Worm (Caenorhabditis elegans) whole organism, midembryonic: ENCODE measurements around the gene npp-18.

Experiments
- T22C8.4 ChIP-seq: fragments of 200-800 bp; sonication (Bioruptor generic); IDR thresholded peaks from 2 replicates; pipeline ENCODE4 v1.3.6; 2022; ENCODE audit warnings: missing genetic modification characterization, missing compliant biosample characterization
- cog-1 ChIP-seq: sonication (generic microtip); optimal IDR thresholded peaks from 2 replicates; lab custom pipeline; 2016; ENCODE audit warnings: missing genetic modification characterization, missing compliant biosample characterization
- flt-1 ChIP-seq: fragments of 200-800 bp; sonication (Bioruptor generic); IDR thresholded peaks from 2 replicates; pipeline ENCODE4 v1.3.6; 2022; ENCODE audit warnings: missing genetic modification characterization, missing compliant biosample characterization
- klf-2 ChIP-seq: fragments of 200-800 bp; sonication (Bioruptor generic); conservative IDR thresholded peaks from 2 replicates; pipeline ENCODE4 v1.3.6; 2022; ENCODE audit warnings: missing genetic modification reagents, missing genetic modification characterization, missing compliant biosample characterization
- med-1 ChIP-seq: sonication (generic microtip); optimal IDR thresholded peaks from 2 replicates; lab custom pipeline; 2017; ENCODE audit warnings: missing genetic modification characterization, mild to moderate bottlenecking, missing compliant biosample characterization, antibody characterized with exemption, missing genetic modification reagents; ENCODE audit not compliant: insufficient read depth
- ref-1 ChIP-seq: fragments of 200-800 bp; sonication (Bioruptor generic); conservative IDR thresholded peaks from 2 replicates; pipeline ENCODE4 v1.3.6; 2022; ENCODE audit warnings: missing genetic modification reagents, missing genetic modification characterization, missing compliant biosample characterization
- tab-1 ChIP-seq: fragments of 200-800 bp; sonication (Bioruptor generic); IDR thresholded peaks from 2 replicates; pipeline ENCODE4 v1.3.6; 2022; ENCODE audit warnings: missing genetic modification characterization, missing compliant biosample characterization
- ztf-23 ChIP-seq: fragments of 200-800 bp; sonication (Bioruptor generic); IDR thresholded peaks from 2 replicates; pipeline ENCODE4 v1.3.6; 2022; ENCODE audit warnings: missing genetic modification reagents, missing genetic modification characterization, missing compliant biosample characterization
- ztf-29 ChIP-seq: fragments of 200-800 bp; sonication (Bioruptor generic); IDR thresholded peaks from 2 replicates; pipeline ENCODE4 v1.3.6; 2022; ENCODE audit warnings: missing genetic modification reagents, missing genetic modification characterization, missing compliant biosample characterization

npp-18 gene

DNA sequence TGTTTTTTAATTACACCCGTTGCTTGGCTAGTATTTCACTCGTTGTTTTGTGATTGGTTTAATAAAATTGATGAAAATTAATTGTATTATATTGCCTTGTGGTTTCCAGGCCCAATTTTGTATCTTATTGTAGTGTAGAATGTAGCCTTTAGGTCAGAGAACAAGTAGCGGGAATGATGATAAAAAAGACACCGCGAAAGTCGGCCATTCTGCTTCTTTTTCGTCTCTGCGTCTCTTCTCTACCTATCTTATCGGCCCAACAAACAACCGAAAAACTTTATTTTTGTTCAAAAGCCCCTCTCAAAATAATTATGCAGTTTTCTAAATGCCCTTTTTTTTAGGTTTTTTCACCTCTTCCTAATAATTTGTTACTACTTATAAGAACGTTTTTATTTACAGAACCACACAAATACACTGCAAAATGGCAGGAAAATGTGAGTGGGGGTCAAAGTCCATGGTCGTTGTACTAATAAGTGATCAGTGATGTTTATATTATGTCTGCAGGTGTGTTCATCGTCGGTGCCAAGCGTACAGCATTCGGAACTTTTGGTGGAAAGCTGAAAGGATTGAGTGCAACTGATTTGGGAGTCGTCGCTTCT lies 48.0 kb downstream of the npp-18 start, which contains the start of gene acaa-2:
Gene acaa-2, plus strand, starts transcription at position 400 of the 599 bp plus-strand sequence.
- TF ChIP-seq ztf-23 (GFP tag; lab: Robert Waterston, UW) (no peak), med-1 (GFP tag; lab: Kevin White, UChicago) (no peak), ztf-29 (GFP tag; lab: Robert Waterston, UW) (no peak), ref-1 (no peak), flt-1 (no peak), cog-1 (no peak), tab-1 (GFP tag; lab: Robert Waterston, UW) (no peak), T22C8.4 (no peak), klf-2 (GFP tag; lab: Robert Waterston, UW) (no peak)

DNA sequence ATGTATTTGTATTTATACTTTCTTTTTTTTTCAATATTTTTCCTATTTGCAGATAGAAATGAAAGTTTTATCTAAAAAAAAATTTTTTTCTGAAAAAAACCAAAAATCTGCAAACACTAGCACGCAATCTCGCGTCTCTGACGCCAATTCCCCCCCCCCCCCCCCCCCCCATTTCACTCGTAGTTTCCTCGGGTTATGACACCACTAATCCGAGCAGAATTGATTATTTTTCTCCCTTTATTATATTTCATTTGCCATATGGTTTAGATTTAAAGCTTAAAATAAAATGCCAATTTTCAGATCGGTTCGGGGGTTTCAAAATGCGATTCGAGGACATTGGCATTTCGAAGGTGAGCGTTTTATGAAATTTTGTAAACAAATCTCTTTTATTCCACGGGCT lies 50.1 kb downstream of the npp-18 start, which contains the start of gene mtm-6:
Gene mtm-6, plus strand, starts transcription at position 301 of the 400 bp plus-strand sequence.
- TF ChIP-seq ztf-29 (GFP tag; lab: Robert Waterston, UW) (no peak), klf-2 (GFP tag; lab: Robert Waterston, UW) (no peak), ztf-23 (GFP tag; lab: Robert Waterston, UW) (no peak), T22C8.4 (no peak), med-1 (GFP tag; lab: Kevin White, UChicago) (no peak), cog-1 (no peak), ref-1 (no peak), flt-1 (no peak), tab-1 (GFP tag; lab: Robert Waterston, UW) (no peak)

DNA sequence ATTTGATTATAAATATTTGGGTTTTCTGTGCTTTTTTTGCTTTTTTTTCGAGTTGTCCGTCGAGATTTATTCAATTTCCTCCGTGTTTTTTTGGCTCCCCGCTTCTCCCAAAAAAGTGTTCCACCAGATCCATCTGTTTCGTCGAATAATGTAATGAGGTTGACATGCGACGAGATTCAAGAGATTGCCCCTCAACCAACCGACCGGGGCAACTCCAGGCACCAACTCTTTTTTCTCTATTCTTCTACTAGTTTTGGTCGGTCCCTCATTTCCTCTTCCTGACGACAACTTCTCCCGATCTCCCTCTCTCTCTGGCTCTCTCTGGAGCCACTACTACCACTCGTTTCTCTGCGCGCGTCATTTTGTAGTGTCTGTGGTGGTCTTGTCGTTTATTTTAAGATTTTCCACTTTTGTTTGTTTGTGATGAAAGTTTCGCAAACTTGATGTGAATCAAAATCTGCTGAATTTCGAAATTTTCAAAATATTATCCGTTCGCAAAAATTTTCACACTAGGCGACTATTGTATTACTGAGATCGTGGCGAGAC lies 51.2 kb downstream of the npp-18 start:
- TF ChIP-seq ztf-23 (GFP tag; lab: Robert Waterston, UW): no peak
- no peak for TF ChIP-seq tab-1 (GFP tag; lab: Robert Waterston, UW)
- no peak for TF ChIP-seq T22C8.4
- TF ChIP-seq med-1 (GFP tag; lab: Kevin White, UChicago): no peak
- TF ChIP-seq cog-1: no peak
- TF ChIP-seq ref-1: no peak
- TF ChIP-seq flt-1: no peak
- no peak for TF ChIP-seq klf-2 (GFP tag; lab: Robert Waterston, UW)
- no peak for TF ChIP-seq ztf-29 (GFP tag; lab: Robert Waterston, UW)
